Worm (Caenorhabditis elegans): ENCODE data around the gene glb-2.
A peak's percentile ranks its signal among the peaks of the same experiment; 100 is the strongest.

The glb-2 gene

DNA sequence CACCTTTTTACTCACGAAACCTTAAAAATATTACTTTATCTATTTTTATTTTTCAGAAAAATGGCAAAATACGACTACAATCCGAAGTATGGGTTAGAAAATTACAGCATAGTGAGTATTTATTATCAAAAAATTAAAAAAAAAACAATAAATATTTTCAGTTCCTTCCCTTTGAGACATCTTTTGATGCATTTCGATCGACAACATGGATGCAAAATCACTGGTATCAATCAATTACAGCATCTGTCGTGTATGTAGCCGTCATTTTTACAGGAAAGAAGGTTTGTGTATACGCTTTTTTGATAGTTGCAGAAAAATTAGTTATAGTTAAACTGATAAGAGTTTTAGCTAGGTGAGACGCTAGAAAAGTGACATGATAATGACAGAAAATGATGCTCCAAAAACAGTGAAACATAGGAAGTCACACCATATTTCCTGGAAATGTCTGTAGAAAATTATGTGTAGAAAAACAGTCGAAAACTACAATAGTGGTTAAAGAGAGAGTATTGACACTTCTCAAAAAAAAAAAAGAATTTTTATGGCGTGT, 25.3 kb downstream of the glb-2 start, which contains the start of gene elo-3:
Gene elo-3 (plus strand): TSS at position 51 of the 547 bp plus-strand sequence.
- no peak for TF ChIP-seq jun-1 (tag; optimal IDR thresholded peaks at IDR 0.05)
- peak; percentile 4 for TF ChIP-seq elt-2 (tag; optimal IDR thresholded peaks at IDR 0.05)

DNA sequence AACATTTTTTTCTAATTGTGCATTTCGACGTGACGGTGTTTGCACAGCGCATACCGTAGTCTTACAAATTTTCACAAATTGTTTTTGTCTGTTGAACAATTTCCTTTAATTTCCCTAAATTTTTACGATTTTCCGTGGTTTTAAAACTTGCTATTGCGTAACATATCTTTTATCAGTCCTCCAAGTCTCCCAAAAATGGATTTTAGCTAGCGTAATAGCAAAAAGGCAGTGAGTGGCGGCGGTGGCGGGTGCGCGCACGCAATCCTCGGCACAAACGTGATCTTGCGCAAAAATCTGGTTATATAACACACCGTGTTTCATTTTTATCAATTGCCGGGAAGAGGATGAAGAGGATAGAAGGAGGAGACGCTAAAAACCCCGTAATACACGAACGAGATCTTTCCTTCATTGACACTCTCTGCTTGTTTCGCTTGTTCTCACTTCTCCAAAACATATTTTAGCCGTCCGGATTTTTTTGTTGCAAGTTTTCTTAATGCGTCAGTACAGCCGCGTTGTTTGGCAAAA, 26.7 kb downstream of the glb-2 start:
- TF ChIP-seq isw-1 (GFP tag; IDR thresholded peaks at IDR 0.05), result no peak
- TF ChIP-seq aha-1 (tag; optimal IDR thresholded peaks at IDR 0.05), result no peak
- TF ChIP-seq lin-14 (GFP tag; optimal IDR thresholded peaks at IDR 0.05), result no peak
- TF ChIP-seq lsy-2 (tag; optimal IDR thresholded peaks at IDR 0.05), result peak in 1 of 2 experiments; percentile 23
- no peak for TF ChIP-seq pag-3 (tag; optimal IDR thresholded peaks at IDR 0.05; ENCODE audit: borderline replicate concordance, insufficient read depth)
- no peak for TF ChIP-seq rnt-1 (tag; optimal IDR thresholded peaks at IDR 0.05)
- no peak for TF ChIP-seq tlp-1 (tag; optimal IDR thresholded peaks at IDR 0.05)
- TF ChIP-seq ceh-90 (tag; optimal IDR thresholded peaks at IDR 0.05), result no peak
- TF ChIP-seq blmp-1 (tag; optimal IDR thresholded peaks at IDR 0.05), result peak; percentile 66
- TF ChIP-seq ceh-63 (GFP tag; optimal IDR thresholded peaks at IDR 0.05), result no peak
- TF ChIP-seq hpl-2 (GFP tag; optimal IDR thresholded peaks at IDR 0.05), result no peak
- TF ChIP-seq sox-4 (tag; optimal IDR thresholded peaks at IDR 0.05), result no peak

ce11 chrIV:7235382-7235917, 27.6 kb downstream of the glb-2 start:
- no peak for TF ChIP-seq F16B12.6 (tag; optimal IDR thresholded peaks at IDR 0.05)
- peak; percentile 81 for TF ChIP-seq nhr-71 (tag; optimal IDR thresholded peaks at IDR 0.05)
- no peak for TF ChIP-seq efl-3 (GFP tag; optimal IDR thresholded peaks at IDR 0.05)
- peak; percentile 71 for TF ChIP-seq nhr-20 (tag; optimal IDR thresholded peaks at IDR 0.05)
- TF ChIP-seq nhr-47 (tag; optimal IDR thresholded peaks at IDR 0.05), result peak; percentile 57
- TF ChIP-seq nhr-28 (tag; optimal IDR thresholded peaks at IDR 0.05), result no peak
- no peak for TF ChIP-seq snpc-4 (tag; optimal IDR thresholded peaks at IDR 0.05)
- TF ChIP-seq alr-1 (tag; optimal IDR thresholded peaks at IDR 0.05; ENCODE audit: borderline replicate concordance), result no peak
- peak; percentile 75 for TF ChIP-seq fkh-8 (tag; optimal IDR thresholded peaks at IDR 0.05)
- TF ChIP-seq unc-86 (tag; optimal IDR thresholded peaks at IDR 0.05), result peak; percentile 7
- no peak for TF ChIP-seq nhr-76 (tag; optimal IDR thresholded peaks at IDR 0.05)
- TF ChIP-seq lin-39 (tag; optimal IDR thresholded peaks at IDR 0.05), result no peak
- TF ChIP-seq zip-4 (GFP tag; optimal IDR thresholded peaks at IDR 0.05), result no peak
- no peak for TF ChIP-seq C16A3.4 (tag; optimal IDR thresholded peaks at IDR 0.05)
- no peak for TF ChIP-seq skn-1 (tag; optimal IDR thresholded peaks at IDR 0.05)
- TF ChIP-seq fkh-4 (tag; optimal IDR thresholded peaks at IDR 0.05; ENCODE audit: borderline replicate concordance), result no peak
- no peak for TF ChIP-seq ceh-90 (tag; optimal IDR thresholded peaks at IDR 0.05)
- TF ChIP-seq mab-9 (GFP tag; IDR thresholded peaks at IDR 0.05), result 0 out of 2 replicates have a peak, but pooled peaks have one; percentile 50
- TF ChIP-seq nhr-237 (tag; optimal IDR thresholded peaks at IDR 0.05), result no peak
- peak; percentile 76 for TF ChIP-seq rnt-1 (tag; optimal IDR thresholded peaks at IDR 0.05)
- peak; percentile 49 for TF ChIP-seq irx-1 (tag; optimal IDR thresholded peaks at IDR 0.05)
- peak; percentile 47 to 65 for TF ChIP-seq lsy-2 (tag; optimal IDR thresholded peaks at IDR 0.05)
- TF ChIP-seq nhr-77 (tag; optimal IDR thresholded peaks at IDR 0.05), result peak; percentile 55
- peak; percentile 53 for TF ChIP-seq dsc-1 (tag; optimal IDR thresholded peaks at IDR 0.05)
- TF ChIP-seq unc-98 (GFP tag; IDR thresholded peaks at IDR 0.05), result no peak; the same call in 1 of the 2 replicates
- no peak for TF ChIP-seq ztf-4 (tag; optimal IDR thresholded peaks at IDR 0.05)
- peak; percentile 73 for TF ChIP-seq nhr-85 (tag)
- TF ChIP-seq fos-1 (tag; optimal IDR thresholded peaks at IDR 0.05), result no peak
- no peak for TF ChIP-seq lin-15B (tag; optimal IDR thresholded peaks at IDR 0.05)
- TF ChIP-seq mef-2 (tag; optimal IDR thresholded peaks at IDR 0.05), result no peak
- peak; percentile 55 for TF ChIP-seq mep-1 (tag; optimal IDR thresholded peaks at IDR 0.05)
- peak; percentile 17 for TF ChIP-seq xbp-1 (tag; optimal IDR thresholded peaks at IDR 0.05)
- peak; percentile 48 for TF ChIP-seq egl-13 (tag; optimal IDR thresholded peaks at IDR 0.05)
- no peak for TF ChIP-seq unc-62 (GFP tag; optimal IDR thresholded peaks at IDR 0.05)
- no peak for TF ChIP-seq nhr-12 (tag; optimal IDR thresholded peaks at IDR 0.05)
- no peak for TF ChIP-seq vab-15 (tag; optimal IDR thresholded peaks at IDR 0.05)
- TF ChIP-seq C34B4.2 (tag; optimal IDR thresholded peaks at IDR 0.05), result no peak
- peak in 1 of 2 experiments; percentile 47 for TF ChIP-seq mdl-1 (tag; optimal IDR thresholded peaks at IDR 0.05)
